Worm (Caenorhabditis elegans): ENCODE results near the gene clec-25.

DNA sequence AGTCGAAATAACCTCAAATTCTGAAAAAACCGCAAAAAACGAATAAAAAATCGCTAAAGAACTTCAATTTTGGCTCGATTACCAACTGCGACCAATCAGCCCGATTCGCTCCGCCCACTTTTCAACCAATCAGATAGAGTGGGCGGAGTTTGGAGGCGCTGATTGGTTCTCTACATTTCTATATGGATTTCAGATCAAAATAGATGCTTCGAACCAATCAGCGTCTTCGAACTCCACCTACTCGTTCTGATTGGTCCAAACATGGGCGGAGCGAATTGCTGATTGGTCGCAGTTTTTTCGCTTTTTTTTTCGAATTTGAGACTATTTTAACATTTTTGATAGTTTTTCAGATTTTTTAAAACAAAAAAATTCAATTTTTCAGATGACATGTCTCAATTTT is 34.9 kb upstream of the clec-25 start:
- no peak for TF ChIP-seq lin-13 (tag; optimal IDR thresholded peaks at IDR 0.05)
- no peak for TF ChIP-seq pha-4 (tag; optimal IDR thresholded peaks at IDR 0.05)
- TF ChIP-seq blmp-1 (tag; optimal IDR thresholded peaks at IDR 0.05): no peak
- no peak for TF ChIP-seq mab-5 (tag; optimal IDR thresholded peaks at IDR 0.05)
- no peak for TF ChIP-seq zip-8 (tag; optimal IDR thresholded peaks at IDR 0.05)
- no peak for TF ChIP-seq snpc-4 (tag; optimal IDR thresholded peaks at IDR 0.05)
- no peak for TF ChIP-seq nhr-2 (tag; optimal IDR thresholded peaks at IDR 0.05)
- no peak for TF ChIP-seq elt-3 (tag; optimal IDR thresholded peaks at IDR 0.05)
- TF ChIP-seq nhr-237 (tag; optimal IDR thresholded peaks at IDR 0.05): no peak
- no peak for TF ChIP-seq tbx-8 (GFP tag; optimal IDR thresholded peaks at IDR 0.05)
- no peak for TF ChIP-seq sem-2 (GFP tag; optimal IDR thresholded peaks at IDR 0.05)
- TF ChIP-seq flh-1 (GFP tag; optimal IDR thresholded peaks at IDR 0.05): no peak
- no peak for TF ChIP-seq lin-32 (GFP tag; optimal IDR thresholded peaks at IDR 0.05)
